Fruit fly (Drosophila melanogaster) whole organism, embryonic: ENCODE results near the gene CG5921.

Source experiments
- Asciz ChIP-seq: fragments of 200-800 bp; sonication (Bioruptor generic); optimal IDR thresholded peaks from 2 replicates; lab custom pipeline; 2017; ENCODE audit warnings: missing biosample characterization, mild to moderate bottlenecking, missing genetic modification characterization, missing genetic modification reagents
- Atf6 ChIP-seq: fragments of 200-800 bp; sonication (Bioruptor generic); IDR thresholded peaks from 2 replicates; pipeline ENCODE4 v1.3.6; 2022; ENCODE audit warnings: missing biosample characterization, missing genetic modification characterization
- Bdp1 ChIP-seq: fragments of 200-800 bp; sonication (Bioruptor generic); optimal IDR thresholded peaks from 3 replicates; lab custom pipeline; 2016; ENCODE audit warnings: missing biosample characterization, missing genetic modification characterization
- CG10321 ChIP-seq: fragments of 200-800 bp; sonication (Bioruptor generic); IDR thresholded peaks from 2 replicates; pipeline ENCODE4 v1.3.6; 2022; ENCODE audit warnings: missing biosample characterization, missing genetic modification characterization
- CG10366 ChIP-seq: fragments of 200-800 bp; sonication (Bioruptor generic); IDR thresholded peaks from 2 replicates; pipeline ENCODE4 v1.3.6; 2022; ENCODE audit warnings: missing biosample characterization, missing genetic modification characterization
- CG11247 ChIP-seq: fragments of 200-800 bp; sonication (Bioruptor generic); IDR thresholded peaks from 2 replicates; pipeline ENCODE4 v1.3.6; 2022; ENCODE audit warnings: missing biosample characterization, missing genetic modification characterization
- CG12942 ChIP-seq: fragments of 200-800 bp; sonication (Bioruptor generic); optimal IDR thresholded peaks from 3 replicates; lab custom pipeline; 2016; ENCODE audit warnings: missing biosample characterization, missing genetic modification characterization
- CG13296 ChIP-seq: fragments of 200-800 bp; sonication (Bioruptor generic); optimal IDR thresholded peaks from 3 replicates; lab custom pipeline; 2018; ENCODE audit warnings: missing biosample characterization, mild to moderate bottlenecking, missing genetic modification characterization
- CG13894 ChIP-seq: fragments of 200-800 bp; sonication (Bioruptor generic); optimal IDR thresholded peaks from 3 replicates; lab custom pipeline; 2018; ENCODE audit warnings: missing biosample characterization, mild to moderate bottlenecking, missing genetic modification characterization, moderate library complexity
- CG14710 ChIP-seq: fragments of 200-800 bp; sonication (Bioruptor generic); optimal IDR thresholded peaks from 3 replicates; lab custom pipeline; 2019; ENCODE audit warnings: missing biosample characterization, mild to moderate bottlenecking, missing genetic modification characterization, moderate library complexity
- CG14860 ChIP-seq: fragments of 200-800 bp; sonication (Bioruptor generic); IDR thresholded peaks from 3 replicates; pipeline ENCODE4 v1.3.6; 2022; ENCODE audit warnings: missing biosample characterization, missing genetic modification characterization; ENCODE audit not compliant: partially characterized antibody
- CG2116 ChIP-seq: fragments of 200-800 bp; sonication (Bioruptor generic); optimal IDR thresholded peaks from 3 replicates; lab custom pipeline; 2018; ENCODE audit warnings: missing biosample characterization, mild to moderate bottlenecking, missing genetic modification characterization
- CG34422 ChIP-seq: fragments of 200-800 bp; sonication (Bioruptor generic); IDR thresholded peaks from 3 replicates; pipeline ENCODE4 v1.3.6; 2022; ENCODE audit warnings: missing biosample characterization, missing genetic modification characterization
- CG3995 ChIP-seq: fragments of 200-800 bp; sonication (Bioruptor generic); optimal IDR thresholded peaks from 3 replicates; lab custom pipeline; 2016; ENCODE audit warnings: missing biosample characterization, missing genetic modification characterization
- CG6683 ChIP-seq: fragments of 200-800 bp; sonication (Bioruptor generic); optimal IDR thresholded peaks from 2 replicates; lab custom pipeline; 2017; ENCODE audit warnings: missing biosample characterization, mild to moderate bottlenecking, missing genetic modification characterization, missing genetic modification reagents
- CG7839 ChIP-seq: fragments of 200-800 bp; sonication (Bioruptor generic); optimal IDR thresholded peaks from 3 replicates; lab custom pipeline; 2018; ENCODE audit warnings: missing biosample characterization, mild to moderate bottlenecking, missing genetic modification characterization, moderate library complexity
- CG9609 ChIP-seq: fragments of 200-800 bp; sonication (Bioruptor generic); optimal IDR thresholded peaks from 3 replicates; lab custom pipeline; 2016; ENCODE audit warnings: missing biosample characterization, missing genetic modification characterization
- CkIIα-i1 ChIP-seq: fragments of 200-800 bp; sonication (Bioruptor generic); IDR thresholded peaks from 2 replicates; pipeline ENCODE4 v1.3.6; 2022; ENCODE audit warnings: missing biosample characterization, missing genetic modification characterization
- Dek ChIP-seq: fragments of 200-800 bp; sonication (Bioruptor generic); optimal IDR thresholded peaks from 3 replicates; lab custom pipeline; 2019; ENCODE audit warnings: missing biosample characterization, mild to moderate bottlenecking, missing genetic modification characterization, moderate library complexity
- Eip74EF ChIP-seq, 2 experiments: fragments of 200-800 bp in 1 of 2; fragments of >200 bp in 1 of 2; sonication (Bioruptor generic) in 1 of 2; optimal IDR thresholded peaks; 2 replicates each; lab custom pipeline; 2017 to 2019; ENCODE audit warnings: missing biosample characterization in 2 of 2, missing genetic modification characterization in 2 of 2, mild to moderate bottlenecking in 1 of 2, moderate library complexity in 1 of 2
- H15 ChIP-seq: fragments of 200-800 bp; sonication (Bioruptor generic); IDR thresholded peaks from 3 replicates; pipeline ENCODE4 v1.3.6; 2022; ENCODE audit warnings: missing biosample characterization, missing genetic modification characterization
- Hmx ChIP-seq: fragments of 200-800 bp; sonication (Bioruptor generic); optimal IDR thresholded peaks from 2 replicates; lab custom pipeline; 2016; ENCODE audit warnings: missing biosample characterization, missing genetic modification characterization
- Lhr ChIP-seq: fragments of 200-800 bp; sonication (Bioruptor generic); optimal IDR thresholded peaks from 3 replicates; lab custom pipeline; 2017; ENCODE audit warnings: mild to moderate bottlenecking, missing biosample characterization, missing genetic modification reagents, missing genetic modification characterization
- Lim3 ChIP-seq: fragments of 200-800 bp; sonication (Bioruptor generic); IDR thresholded peaks from 2 replicates; pipeline ENCODE4 v1.3.6; 2022; ENCODE audit warnings: missing biosample characterization, missing genetic modification characterization
- Nf-YC ChIP-seq: fragments of 200-800 bp; optimal IDR thresholded peaks from 3 replicates; lab custom pipeline; 2019; ENCODE audit warnings: missing biosample characterization, mild to moderate bottlenecking, missing genetic modification characterization, moderate library complexity
- PHDP ChIP-seq: fragments of 200-800 bp; sonication (Bioruptor generic); optimal IDR thresholded peaks from 3 replicates; lab custom pipeline; 2018; ENCODE audit warnings: missing biosample characterization, mild to moderate bottlenecking, missing genetic modification characterization, moderate library complexity
- Poxn ChIP-seq: fragments of 200-800 bp; sonication (Bioruptor generic); IDR thresholded peaks from 2 replicates; pipeline ENCODE4 v1.3.6; 2022; ENCODE audit warnings: missing biosample characterization, missing genetic modification characterization
- Rfx ChIP-seq: fragments of 200-800 bp; sonication (Bioruptor generic); IDR thresholded peaks from 2 replicates; pipeline ENCODE4 v1.3.6; 2022; ENCODE audit warnings: missing biosample characterization, missing genetic modification characterization
- Spps ChIP-seq: fragments of 200-800 bp; sonication (Bioruptor generic); optimal IDR thresholded peaks from 2 replicates; lab custom pipeline; 2018; ENCODE audit warnings: missing biosample characterization, mild to moderate bottlenecking, missing genetic modification characterization
- bbx ChIP-seq: fragments of 200-800 bp; sonication (Bioruptor generic); IDR thresholded peaks from 2 replicates; pipeline ENCODE4 v1.3.6; 2022; ENCODE audit warnings: missing biosample characterization, missing genetic modification characterization; ENCODE audit not compliant: partially characterized antibody
- cato ChIP-seq: fragments of 200-800 bp; sonication (Bioruptor generic); optimal IDR thresholded peaks from 2 replicates; lab custom pipeline; 2016; ENCODE audit warnings: missing biosample characterization, missing genetic modification characterization, borderline replicate concordance
- emc ChIP-seq: fragments of 200-800 bp; sonication (Bioruptor generic); optimal IDR thresholded peaks from 2 replicates; lab custom pipeline; 2016; ENCODE audit warnings: missing biosample characterization, missing genetic modification characterization
- ewg ChIP-seq: fragments of 200-800 bp; sonication (Bioruptor generic); optimal IDR thresholded peaks from 3 replicates; lab custom pipeline; 2017; ENCODE audit warnings: mild to moderate bottlenecking, missing biosample characterization, missing genetic modification reagents, missing genetic modification characterization
- fru ChIP-seq: fragments of >200 bp; optimal IDR thresholded peaks from 2 replicates; lab custom pipeline; 2017
- grau ChIP-seq: fragments of 200-800 bp; optimal IDR thresholded peaks from 3 replicates; lab custom pipeline; 2019; ENCODE audit warnings: missing biosample characterization, mild to moderate bottlenecking, missing genetic modification characterization, moderate library complexity
- gro ChIP-seq: fragments of 200-800 bp; sonication (Bioruptor generic); optimal IDR thresholded peaks from 2 replicates; lab custom pipeline; 2016; ENCODE audit warnings: missing biosample characterization, missing genetic modification characterization
- gsb ChIP-seq: fragments of 200-800 bp; sonication (Bioruptor generic); IDR thresholded peaks from 2 replicates; pipeline ENCODE4 v1.3.6; 2022; ENCODE audit warnings: missing biosample characterization, missing genetic modification characterization
- gsb-n ChIP-seq: fragments of 200-800 bp; sonication (Bioruptor generic); optimal IDR thresholded peaks from 3 replicates; lab custom pipeline; 2018; ENCODE audit warnings: missing biosample characterization, mild to moderate bottlenecking, missing genetic modification characterization
- hth ChIP-seq: fragments of >200 bp; optimal IDR thresholded peaks from 2 replicates; lab custom pipeline; 2017; ENCODE audit warnings: inconsistent platforms
- kay ChIP-seq: fragments of 200-800 bp; sonication (Bioruptor generic); optimal IDR thresholded peaks from 2 replicates; lab custom pipeline; 2016; ENCODE audit warnings: missing biosample characterization, missing genetic modification characterization
- klu ChIP-seq: fragments of 200-800 bp; sonication (Bioruptor generic); IDR thresholded peaks from 2 replicates; pipeline ENCODE4 v1.3.6; 2022; ENCODE audit warnings: missing biosample characterization, missing genetic modification characterization
- mld ChIP-seq: fragments of 200-800 bp; sonication (Bioruptor generic); IDR thresholded peaks from 3 replicates; pipeline ENCODE4 v1.3.6; 2022; ENCODE audit warnings: missing biosample characterization, missing genetic modification characterization; ENCODE audit not compliant: partially characterized antibody
- nerfin-2 ChIP-seq: fragments of 200-800 bp; sonication (Bioruptor generic); IDR thresholded peaks from 2 replicates; pipeline ENCODE4 v1.3.6; 2022; ENCODE audit warnings: missing biosample characterization, missing genetic modification characterization; ENCODE audit not compliant: partially characterized antibody
- oc ChIP-seq: fragments of 200-800 bp; sonication (Bioruptor generic); optimal IDR thresholded peaks from 2 replicates; lab custom pipeline; 2018; ENCODE audit warnings: missing biosample characterization, mild to moderate bottlenecking, missing genetic modification characterization, moderate library complexity
- pan ChIP-seq, 4 experiments: fragments of >200 bp in 3 of 4; fragments of 200-800 bp in 1 of 4; sonication (Bioruptor generic) in 1 of 4; optimal IDR thresholded peaks in 3 of 4; IDR thresholded peaks in 1 of 4; 2 replicates each; pipeline versions ENCODE4 v1.3.6 to Lab custom; 2017 to 2022; ENCODE audit warnings: missing biosample characterization in 2 of 4, missing genetic modification characterization in 2 of 4, mixed read lengths in 1 of 4
- pho ChIP-seq: fragments of 200-800 bp; sonication (Bioruptor generic); optimal IDR thresholded peaks from 2 replicates; lab custom pipeline; 2016; ENCODE audit warnings: missing biosample characterization, missing genetic modification characterization
- schlank ChIP-seq: fragments of 200-800 bp; sonication (Bioruptor generic); optimal IDR thresholded peaks from 2 replicates; lab custom pipeline; 2018; ENCODE audit warnings: missing biosample characterization, mild to moderate bottlenecking, missing genetic modification characterization
- sd ChIP-seq: fragments of 200-800 bp; sonication (Bioruptor generic); optimal IDR thresholded peaks from 3 replicates; lab custom pipeline; 2018; ENCODE audit warnings: missing biosample characterization, mild to moderate bottlenecking, missing genetic modification characterization, moderate library complexity
- sna ChIP-seq: fragments of 200-800 bp; sonication (Bioruptor generic); IDR thresholded peaks from 2 replicates; pipeline ENCODE4 v1.3.6; 2022; ENCODE audit warnings: missing biosample characterization, missing genetic modification characterization; ENCODE audit not compliant: partially characterized antibody
- sob ChIP-seq: fragments of 200-800 bp; sonication (Bioruptor generic); IDR thresholded peaks from 2 replicates; pipeline ENCODE4 v1.3.6; 2022; ENCODE audit warnings: missing biosample characterization, missing genetic modification characterization
- usp ChIP-seq: fragments of >200 bp; optimal IDR thresholded peaks from 2 replicates; lab custom pipeline; 2017; ENCODE audit warnings: missing biosample characterization, missing genetic modification characterization

Gene CG5921

dm6 chrX:6024638-6025037 lies 26.0 kb upstream of the CG5921 start (continued):
- TF ChIP-seq pan (optimal IDR thresholded peaks at IDR 0.05; lab: Kevin White, UChicago) (no peak), pan (GFP tag; optimal IDR thresholded peaks at IDR 0.05 in 1 of 2, IDR thresholded peaks at IDR 0.05 in 1 of 2) (peak in 1 of 2 experiments; percentile 58), bbx (GFP tag; lab: Robert Waterston, UW) (no peak), nerfin-2 (no peak), CG9609 (peak; percentile 51), schlank (no peak), CG10321 (GFP tag; lab: Robert Waterston, UW) (no peak), CG14710 (peak; percentile 57), Dek (tag; lab: Kevin White, UChicago) (no peak), CG34422 (peak; percentile 58; the same call in 1 of the 3 replicates), H15 (GFP tag; lab: Robert Waterston, UW) (no peak), CG14860 (no peak), pho (GFP tag; lab: Kevin White, UChicago) (no peak), Nf-YC (tag; lab: Kevin White, UChicago) (no peak), gsb-n (tag; lab: Kevin White, UChicago) (peak; percentile 31), klu (GFP tag; lab: Robert Waterston, UW) (no peak), Eip74EF (GFP tag; optimal IDR thresholded peaks at IDR 0.05; lab: Kevin White, UChicago) (no peak), PHDP (tag; lab: Kevin White, UChicago) (no peak), Hmx (GFP tag; lab: Kevin White, UChicago) (no peak), Atf6 (GFP tag; lab: Robert Waterston, UW) (no peak), Bdp1 (GFP tag; lab: Kevin White, UChicago) (peak; percentile 18), gro (GFP tag; lab: Kevin White, UChicago) (no peak), Asciz (GFP tag; lab: Kevin White, UChicago) (peak; percentile 2), CG12942 (GFP tag; lab: Kevin White, UChicago) (peak; percentile 35), CG11247 (no peak), CG13894 (tag; lab: Kevin White, UChicago) (no peak), sd (tag; lab: Kevin White, UChicago) (no peak), ewg (GFP tag; lab: Kevin White, UChicago) (peak; percentile 36), CG6683 (GFP tag; lab: Kevin White, UChicago) (no peak), Spps (peak; percentile 39), hth (lab: Kevin White, UChicago) (no peak), CG2116 (no peak), oc (tag; lab: Kevin White, UChicago) (peak; percentile 44), sna (GFP tag; lab: Robert Waterston, UW) (no peak), gsb (GFP tag; lab: Robert Waterston, UW) (no peak), Lim3 (GFP tag; lab: Robert Waterston, UW) (no peak), grau (peak; percentile 50), cato (GFP tag; lab: Kevin White, UChicago) (no peak), kay (GFP tag; lab: Kevin White, UChicago) (no peak), Rfx (GFP tag; lab: Robert Waterston, UW) (no peak), fru (lab: Kevin White, UChicago) (no peak), mld (GFP tag; lab: Robert Waterston, UW) (no peak), sob (GFP tag; lab: Robert Waterston, UW) (no peak), CG7839 (tag; lab: Kevin White, UChicago) (peak; percentile 62), usp (GFP tag; lab: Kevin White, UChicago) (no peak), Poxn (no peak), CG13296 (GFP tag; lab: Kevin White, UChicago) (no peak), CG3995 (GFP tag; lab: Kevin White, UChicago) (no peak), Lhr (GFP tag; lab: Kevin White, UChicago) (peak; percentile 3), CG10366 (no peak), emc (no peak), CkIIα-i1 (GFP tag; lab: Robert Waterston, UW) (no peak)
